Worm (Caenorhabditis elegans): ENCODE results near the gene C37E2.3.

C37E2.3 gene

ce11 chrX:14141896-14142392, 38.3 kb upstream of the C37E2.3 start, which contains the start of gene ceh-89:
TSS of gene ceh-89 (plus strand) at chrX:14141946.
- TF ChIP-seq aha-1 (tag) (peak; percentile 95), nhr-48 (tag; optimal IDR thresholded peaks at IDR 0.05) (no peak), hlh-11 (tag; optimal IDR thresholded peaks at IDR 0.05) (no peak), fos-1 (tag; optimal IDR thresholded peaks at IDR 0.05) (no peak), lin-1 (GFP tag; IDR thresholded peaks at IDR 0.05) (no peak), dmd-9 (GFP tag; IDR thresholded peaks at IDR 0.05) (no peak), zip-2 (tag; optimal IDR thresholded peaks at IDR 0.05) (no peak)

DNA sequence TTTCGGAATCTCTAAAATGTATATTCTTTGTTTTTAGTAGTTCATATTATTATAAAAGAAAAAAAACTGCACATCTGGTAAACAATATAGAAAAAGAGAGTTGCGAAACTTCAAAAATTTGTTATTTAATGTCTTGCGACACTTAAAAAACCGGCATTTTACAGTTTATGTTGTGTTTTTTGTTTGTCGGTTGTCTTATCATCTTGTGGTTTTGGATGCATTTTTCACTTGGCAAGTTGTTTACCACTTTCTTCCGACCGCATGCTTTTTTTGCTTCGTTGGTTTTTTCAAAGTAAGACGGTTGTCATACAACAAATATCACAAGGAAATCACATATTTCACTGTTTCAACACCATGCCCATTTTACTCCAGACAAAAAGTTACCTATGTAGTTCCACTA, 34.6 kb upstream of the C37E2.3 start:
- peak in 1 of 2 experiments; percentile 65 for TF ChIP-seq unc-62 (GFP tag; optimal IDR thresholded peaks at IDR 0.05 in 1 of 2)
- TF ChIP-seq unc-62 (tag; optimal IDR thresholded peaks at IDR 0.05) = no peak
- TF ChIP-seq egl-27 (tag; optimal IDR thresholded peaks at IDR 0.05) = no peak
- no peak for TF ChIP-seq daf-19 (GFP tag; conservative IDR thresholded peaks at IDR 0.05)
- TF ChIP-seq Y5F2A.4 (GFP tag; optimal IDR thresholded peaks at IDR 0.05) = no peak
- no peak for TF ChIP-seq nhr-10 (tag; optimal IDR thresholded peaks at IDR 0.05)
- no peak for TF ChIP-seq spr-3 (GFP tag; optimal IDR thresholded peaks at IDR 0.05)
- peak; percentile 77 for TF ChIP-seq hlh-30 (tag; optimal IDR thresholded peaks at IDR 0.05; ENCODE audit: insufficient read depth)
- peak; percentile 43 for TF ChIP-seq nhr-77 (tag; optimal IDR thresholded peaks at IDR 0.05)
- no peak for TF ChIP-seq lin-29 (GFP tag; IDR thresholded peaks at IDR 0.05)
- TF ChIP-seq dve-1 (tag; optimal IDR thresholded peaks at IDR 0.05; ENCODE audit: insufficient read depth) = peak; percentile 74
- no peak for TF ChIP-seq dpl-1 (GFP tag; optimal IDR thresholded peaks at IDR 0.05)
- 0 out of 2 replicates have a peak, but pooled peaks have one; percentile 17 for TF ChIP-seq dmd-6 (GFP tag; IDR thresholded peaks at IDR 0.05)
- TF ChIP-seq hlh-11 (tag; optimal IDR thresholded peaks at IDR 0.05) = peak; percentile 2
- no peak for TF ChIP-seq daf-16 (GFP tag; optimal IDR thresholded peaks at IDR 0.05)
- peak; percentile 98 for TF ChIP-seq daf-16 (tag; optimal IDR thresholded peaks at IDR 0.05)
- no peak for TF ChIP-seq aly-2 (tag; optimal IDR thresholded peaks at IDR 0.05)
- TF ChIP-seq egl-43 (GFP tag; IDR thresholded peaks at IDR 0.05) = no peak
- no peak for TF ChIP-seq aha-1 (tag)
- peak; percentile 38 for TF ChIP-seq nhr-28 (tag; optimal IDR thresholded peaks at IDR 0.05)
- peak in 1 of 2 experiments; percentile 58 for TF ChIP-seq mdl-1 (tag; optimal IDR thresholded peaks at IDR 0.05)

- peak; percentile 63 to 89 for TF ChIP-seq mdl-1 (tag; optimal IDR thresholded peaks at IDR 0.05)
- TF ChIP-seq T20F7.1 (GFP tag; optimal IDR thresholded peaks at IDR 0.05) = peak; percentile 48
- TF ChIP-seq lin-1 (GFP tag; IDR thresholded peaks at IDR 0.05) = 0 out of 2 replicates have a peak, but pooled peaks have one; percentile 30
- peak; percentile 73 for TF ChIP-seq dmd-6 (GFP tag; IDR thresholded peaks at IDR 0.05)
- TF ChIP-seq hif-1 (tag; optimal IDR thresholded peaks at IDR 0.05) = peak in 1 of 2 experiments; percentile 51
- TF ChIP-seq mep-1 (tag; optimal IDR thresholded peaks at IDR 0.05) = peak; percentile 88
- peak; percentile 46 for TF ChIP-seq nhr-25 (tag; optimal IDR thresholded peaks at IDR 0.05; ENCODE audit: borderline replicate concordance, insufficient read depth)
- 0 out of 2 replicates have a peak, but pooled peaks have one; percentile 20 for TF ChIP-seq ctbp-1 (GFP tag; IDR thresholded peaks at IDR 0.05)
- peak; percentile 17 for TF ChIP-seq zip-2 (tag; optimal IDR thresholded peaks at IDR 0.05)
- no peak for TF ChIP-seq Y105C5A.15 (GFP tag; IDR thresholded peaks at IDR 0.05)
- TF ChIP-seq set-16 (GFP tag; IDR thresholded peaks at IDR 0.05) = peak; percentile 27; the same call in 1 of the 2 replicates
- peak; percentile 44 to 75 for TF ChIP-seq lsy-2 (tag; optimal IDR thresholded peaks at IDR 0.05)
- TF ChIP-seq nhr-28 (tag; optimal IDR thresholded peaks at IDR 0.05) = peak; percentile 96
- no peak for TF ChIP-seq lim-7 (GFP tag; IDR thresholded peaks at IDR 0.05)
- peak; percentile 54 for TF ChIP-seq dpl-1 (GFP tag; optimal IDR thresholded peaks at IDR 0.05)
- TF ChIP-seq D1046.2 (GFP tag; IDR thresholded peaks at IDR 0.05) = no peak
- TF ChIP-seq hlh-11 (tag; optimal IDR thresholded peaks at IDR 0.05) = peak; percentile 92
- peak; percentile 16 for TF ChIP-seq nhr-48 (tag; optimal IDR thresholded peaks at IDR 0.05)
- TF ChIP-seq ZK337.2 (GFP tag; IDR thresholded peaks at IDR 0.05) = no peak
- TF ChIP-seq unc-62 (GFP tag; optimal IDR thresholded peaks at IDR 0.05 in 1 of 2) = peak in 1 of 2 experiments; percentile 96
- no peak for TF ChIP-seq unc-62 (tag; optimal IDR thresholded peaks at IDR 0.05)
- TF ChIP-seq aha-1 (tag) = peak; percentile 18
- peak; percentile 50; the same call in 1 of the 2 replicates for TF ChIP-seq T26A8.4 (GFP tag; IDR thresholded peaks at IDR 0.05)
- peak; percentile 44 for TF ChIP-seq mxl-3 (GFP tag; optimal IDR thresholded peaks at IDR 0.05)
- peak in 1 of 2 experiments; percentile 86 for TF ChIP-seq daf-16 (GFP tag; optimal IDR thresholded peaks at IDR 0.05)
- peak; percentile 99 for TF ChIP-seq daf-16 (tag; optimal IDR thresholded peaks at IDR 0.05)
- TF ChIP-seq ceh-20 (GFP tag; IDR thresholded peaks at IDR 0.05) = 0 out of 2 replicates have a peak, but pooled peaks have one; percentile 37
- TF ChIP-seq nhr-41 (GFP tag; IDR thresholded peaks at IDR 0.05) = 0 out of 2 replicates have a peak, but pooled peaks have one; percentile 33
- no peak for TF ChIP-seq lin-13 (GFP tag; optimal IDR thresholded peaks at IDR 0.05)
- peak; percentile 96 for TF ChIP-seq hlh-30 (tag; optimal IDR thresholded peaks at IDR 0.05; ENCODE audit: insufficient read depth)
- TF ChIP-seq nhr-6 (tag; optimal IDR thresholded peaks at IDR 0.05) = peak; percentile 90
- TF ChIP-seq dve-1 (tag; optimal IDR thresholded peaks at IDR 0.05; ENCODE audit: insufficient read depth) = peak; percentile 91
- TF ChIP-seq F10B5.3 (tag; optimal IDR thresholded peaks at IDR 0.05) = no peak
These were observed 33.5 kb upstream of the C37E2.3 start for ce11 chrX:14146740-14147140.

Measured in whole organism, L4 larva.